Fruit fly (Drosophila melanogaster): ENCODE measurements around the gene PIG-C.

Gene PIG-C

dm6 chr3L:3352516-3352915 is 33.5 kb upstream of the PIG-C start:
- TF ChIP-seq dsx (GFP tag; optimal IDR thresholded peaks at IDR 0.05; ENCODE audit: poor library complexity, severe bottlenecking), result no peak
- TF ChIP-seq Sox102F (GFP tag; optimal IDR thresholded peaks at IDR 0.05), result no peak
- TF ChIP-seq Blimp-1 (GFP tag; optimal IDR thresholded peaks at IDR 0.05), result peak; percentile 44
- no peak for TF ChIP-seq CG6276 (GFP tag; optimal IDR thresholded peaks at IDR 0.05)

DNA sequence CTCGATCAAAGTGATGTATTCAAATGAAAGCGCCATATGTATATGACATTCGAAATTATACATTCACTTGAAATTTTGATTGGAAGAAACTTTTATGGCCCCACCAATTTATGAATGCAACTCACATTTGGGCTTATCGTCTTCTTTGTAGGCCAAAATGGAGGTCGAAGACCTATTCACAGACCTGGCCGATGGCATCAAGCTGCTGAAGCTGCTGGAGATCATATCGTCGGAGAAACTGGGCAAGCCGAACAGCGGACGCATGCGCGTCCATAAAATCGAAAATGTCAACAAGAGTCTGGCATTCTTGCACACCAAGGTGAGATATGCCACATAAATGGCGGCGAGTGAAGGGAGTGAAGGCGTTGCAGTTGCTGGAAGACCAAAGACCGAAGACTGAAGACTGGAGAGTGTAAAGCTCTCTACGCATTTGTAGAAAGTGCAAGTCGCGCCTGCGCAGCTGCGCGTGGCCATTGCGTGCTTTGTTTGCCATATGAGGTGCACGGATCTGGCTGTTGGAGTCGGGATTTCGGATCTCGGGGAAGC is 32.9 kb upstream of the PIG-C start:
- TF ChIP-seq fd59A (GFP tag; optimal IDR thresholded peaks at IDR 0.05) (no peak), pdm3 (GFP tag; optimal IDR thresholded peaks at IDR 0.05) (no peak), CG6163 (GFP tag; IDR thresholded peaks at IDR 0.05) (no peak), CG4318 (GFP tag; optimal IDR thresholded peaks at IDR 0.05) (no peak)

DNA sequence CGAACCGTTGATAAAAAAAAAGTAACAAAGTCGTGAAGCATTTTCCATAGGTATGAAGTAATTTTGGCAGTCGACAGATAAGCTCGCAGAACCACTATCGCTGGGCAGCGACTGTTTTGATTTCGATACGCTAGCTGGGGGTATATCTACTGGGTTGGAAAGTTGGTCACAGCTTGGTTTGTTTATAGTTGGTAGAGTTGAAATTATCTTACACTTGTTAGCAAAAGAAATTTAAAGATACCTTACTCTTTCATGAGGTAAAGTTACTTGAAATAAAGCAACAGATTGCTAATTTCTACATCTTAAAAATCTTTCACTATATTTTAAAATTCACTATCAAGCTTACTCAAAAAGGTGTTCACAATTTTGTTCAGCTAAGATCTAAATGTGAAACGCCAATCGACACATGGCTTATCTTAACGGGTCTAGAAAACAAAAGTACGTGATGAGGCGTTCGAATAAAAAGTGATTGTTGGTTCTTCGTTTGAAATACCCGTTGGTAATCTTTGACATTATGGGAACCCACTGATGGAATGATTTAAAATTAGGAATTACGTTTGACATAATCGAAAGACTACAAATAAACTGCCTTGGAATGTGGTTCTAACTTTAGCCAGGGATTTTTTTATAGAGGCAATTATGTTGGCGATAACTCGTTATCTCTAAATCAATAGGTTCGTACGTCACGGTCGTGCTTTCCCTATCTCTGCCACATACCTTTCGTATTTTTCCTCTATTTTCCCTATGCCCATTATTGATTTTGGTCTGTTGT is 31.7 kb upstream of the PIG-C start:
- TF ChIP-seq CG3919 (GFP tag; optimal IDR thresholded peaks at IDR 0.05) (no peak), vri (GFP tag; optimal IDR thresholded peaks at IDR 0.05) (peak; percentile 78), ss (GFP tag; optimal IDR thresholded peaks at IDR 0.05) (no peak), CG8119 (GFP tag; IDR thresholded peaks at IDR 0.05) (no peak), CG31627 (GFP tag; optimal IDR thresholded peaks at IDR 0.05) (no peak), dac (GFP tag; optimal IDR thresholded peaks at IDR 0.05) (no peak), Hr4 (GFP tag; optimal IDR thresholded peaks at IDR 0.05) (no peak), CG6792 (GFP tag; optimal IDR thresholded peaks at IDR 0.05) (no peak), Blimp-1 (GFP tag; optimal IDR thresholded peaks at IDR 0.05) (no peak)

DNA sequence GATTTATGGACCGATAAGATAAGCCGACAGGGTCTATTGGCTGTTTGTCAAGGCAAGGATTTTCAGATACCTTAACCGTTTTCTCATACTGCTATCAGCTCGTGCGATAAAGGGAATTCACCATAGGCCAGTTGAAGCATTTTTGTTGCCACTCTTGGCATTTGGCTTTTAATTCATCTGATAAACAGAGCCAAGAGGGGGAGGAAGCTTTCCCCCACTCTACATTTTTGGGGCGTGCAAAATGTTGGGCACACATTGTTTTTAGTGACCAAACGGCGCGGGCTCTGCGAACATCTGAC is 30.7 kb upstream of the PIG-C start:
- no peak for TF ChIP-seq CG11294 (GFP tag; IDR thresholded peaks at IDR 0.05)

dm6 chr3L:3348956-3349824 is 30.2 kb upstream of the PIG-C start:
- no peak for TF ChIP-seq Gug (GFP tag; IDR thresholded peaks at IDR 0.05)
- TF ChIP-seq fkh (GFP tag; optimal IDR thresholded peaks at IDR 0.05), result peak; percentile 31
- TF ChIP-seq svp (GFP tag), result no peak
- TF ChIP-seq net (GFP tag; optimal IDR thresholded peaks at IDR 0.05), result peak; percentile 16
- peak; percentile 36; the same call in 1 of the 3 replicates for TF ChIP-seq eg (GFP tag; IDR thresholded peaks at IDR 0.05)
- peak; percentile 70 for TF ChIP-seq vri (GFP tag; optimal IDR thresholded peaks at IDR 0.05)
- TF ChIP-seq Sox14 (GFP tag; optimal IDR thresholded peaks at IDR 0.05), result no peak
- TF ChIP-seq Sox102F (GFP tag; optimal IDR thresholded peaks at IDR 0.05), result no peak
- TF ChIP-seq CG6808 (GFP tag; optimal IDR thresholded peaks at IDR 0.05), result peak; percentile 6
- no peak for TF ChIP-seq CG31627 (GFP tag; optimal IDR thresholded peaks at IDR 0.05)
- no peak for TF ChIP-seq CG11902 (GFP tag; optimal IDR thresholded peaks at IDR 0.05)

dm6 chr3L:3346294-3346693 is 27.3 kb upstream of the PIG-C start:
- TF ChIP-seq Ets96B (tag; optimal IDR thresholded peaks at IDR 0.05), result no peak
- no peak for TF ChIP-seq Smox (GFP tag; optimal IDR thresholded peaks at IDR 0.05)
- no peak for TF ChIP-seq topi (GFP tag; optimal IDR thresholded peaks at IDR 0.05)
- peak; percentile 24 for TF ChIP-seq fkh (GFP tag; optimal IDR thresholded peaks at IDR 0.05)
